Fruit fly (Drosophila melanogaster): ENCODE data around the gene CG32112.

CG32112 gene

dm6 chr3L:12725749-12726148 is 15.8 kb upstream of the CG32112 start (continued):
- TF ChIP-seq Gsc (GFP tag; IDR thresholded peaks at IDR 0.05), result no peak
- no peak for TF ChIP-seq Mrtf (GFP tag; IDR thresholded peaks at IDR 0.05)
- TF ChIP-seq CG11695 (GFP tag; IDR thresholded peaks at IDR 0.05), result no peak
- no peak for TF ChIP-seq TFAM (GFP tag; optimal IDR thresholded peaks at IDR 0.05)
- no peak for TF ChIP-seq CG8478 (optimal IDR thresholded peaks at IDR 0.05)
- no peak for TF ChIP-seq CG3407 (GFP tag; optimal IDR thresholded peaks at IDR 0.05)
- TF ChIP-seq CG7556 (GFP tag; optimal IDR thresholded peaks at IDR 0.05), result no peak
- TF ChIP-seq CG8944 (GFP tag; optimal IDR thresholded peaks at IDR 0.05), result no peak
- no peak for TF ChIP-seq CG12744 (GFP tag; optimal IDR thresholded peaks at IDR 0.05)
- no peak for TF ChIP-seq ato (GFP tag; IDR thresholded peaks at IDR 0.05; ENCODE audit: partially characterized antibody)
- no peak for TF ChIP-seq CG2678 (tag; optimal IDR thresholded peaks at IDR 0.05)
- no peak for TF ChIP-seq CG9215 (GFP tag; IDR thresholded peaks at IDR 0.05)
- peak in 1 of 2 experiments; percentile 17 for TF ChIP-seq Pdp1 (GFP tag; optimal IDR thresholded peaks at IDR 0.05)
- no peak for TF ChIP-seq CG14860 (GFP tag; IDR thresholded peaks at IDR 0.05; ENCODE audit: partially characterized antibody)
- TF ChIP-seq zfh1 (GFP tag; IDR thresholded peaks at IDR 0.05), result 0 out of 3 replicates have a peak, but pooled peaks have one; percentile 38
- TF ChIP-seq lov (optimal IDR thresholded peaks at IDR 0.05), result no peak
- no peak for TF ChIP-seq lov (GFP tag; IDR thresholded peaks at IDR 0.05)
- TF ChIP-seq ara (GFP tag; IDR thresholded peaks at IDR 0.05), result no peak
- no peak for TF ChIP-seq psq (GFP tag; optimal IDR thresholded peaks at IDR 0.05)
- no peak for TF ChIP-seq CG8281 (tag; optimal IDR thresholded peaks at IDR 0.05)
- no peak for TF ChIP-seq Chrac-16 (GFP tag; optimal IDR thresholded peaks at IDR 0.05)
- TF ChIP-seq luna (GFP tag; optimal IDR thresholded peaks at IDR 0.05), result no peak
- TF ChIP-seq CG7928 (GFP tag; optimal IDR thresholded peaks at IDR 0.05), result no peak
- no peak for TF ChIP-seq CG15601 (tag; optimal IDR thresholded peaks at IDR 0.05)
- TF ChIP-seq CG6654 (GFP tag; optimal IDR thresholded peaks at IDR 0.05), result no peak
- TF ChIP-seq scrt (GFP tag; optimal IDR thresholded peaks at IDR 0.05), result no peak
- TF ChIP-seq CG12236 (GFP tag; optimal IDR thresholded peaks at IDR 0.05), result no peak
- TF ChIP-seq H15 (GFP tag; IDR thresholded peaks at IDR 0.05), result no peak
- TF ChIP-seq CG1529 (GFP tag; optimal IDR thresholded peaks at IDR 0.05), result no peak
- TF ChIP-seq CG12071 (GFP tag; optimal IDR thresholded peaks at IDR 0.05), result no peak
- no peak for TF ChIP-seq sr (GFP tag; IDR thresholded peaks at IDR 0.05)
- TF ChIP-seq CG5953 (GFP tag; IDR thresholded peaks at IDR 0.05), result no peak
- peak; percentile 36 for TF ChIP-seq nmo (GFP tag; optimal IDR thresholded peaks at IDR 0.05)
- TF ChIP-seq Dfd (GFP tag; optimal IDR thresholded peaks at IDR 0.05), result no peak
- TF ChIP-seq MBD-R2 (GFP tag; IDR thresholded peaks at IDR 0.05), result no peak
- no peak for TF ChIP-seq btn (GFP tag; optimal IDR thresholded peaks at IDR 0.05)
- TF ChIP-seq shn (GFP tag; optimal IDR thresholded peaks at IDR 0.05), result no peak
- TF ChIP-seq CG8359 (GFP tag; optimal IDR thresholded peaks at IDR 0.05; ENCODE audit: borderline replicate concordance), result no peak
- TF ChIP-seq CG30431 (GFP tag; optimal IDR thresholded peaks at IDR 0.05), result no peak
- 0 out of 2 replicates have a peak, but pooled peaks have one; percentile 34 for TF ChIP-seq sim (GFP tag; IDR thresholded peaks at IDR 0.05)
- TF ChIP-seq croc (GFP tag; conservative IDR thresholded peaks at IDR 0.05), result no peak
- no peak for TF ChIP-seq CG10543 (GFP tag; optimal IDR thresholded peaks at IDR 0.05)
- peak; percentile 14 for TF ChIP-seq CG8388 (GFP tag; optimal IDR thresholded peaks at IDR 0.05)
- TF ChIP-seq CG4617 (GFP tag; optimal IDR thresholded peaks at IDR 0.05; ENCODE audit: borderline replicate concordance), result no peak
- no peak for TF ChIP-seq onecut (GFP tag; IDR thresholded peaks at IDR 0.05)
- TF ChIP-seq al (GFP tag; IDR thresholded peaks at IDR 0.05), result no peak
- TF ChIP-seq HLHmδ (GFP tag; optimal IDR thresholded peaks at IDR 0.05), result no peak
- no peak for TF ChIP-seq schlank (tag; optimal IDR thresholded peaks at IDR 0.05)
- no peak for TF ChIP-seq stc (GFP tag; IDR thresholded peaks at IDR 0.05)
- no peak for TF ChIP-seq CG10274 (GFP tag; optimal IDR thresholded peaks at IDR 0.05)
- peak; percentile 12 for TF ChIP-seq Xbp1 (GFP tag; optimal IDR thresholded peaks at IDR 0.05)
- TF ChIP-seq NK7.1 (GFP tag; optimal IDR thresholded peaks at IDR 0.05), result no peak
- no peak for TF ChIP-seq CG2889 (GFP tag; IDR thresholded peaks at IDR 0.05)
